Worm (Caenorhabditis elegans): Measurements from ENCODE around the gene ZC116.5.

The ZC116.5 gene

DNA sequence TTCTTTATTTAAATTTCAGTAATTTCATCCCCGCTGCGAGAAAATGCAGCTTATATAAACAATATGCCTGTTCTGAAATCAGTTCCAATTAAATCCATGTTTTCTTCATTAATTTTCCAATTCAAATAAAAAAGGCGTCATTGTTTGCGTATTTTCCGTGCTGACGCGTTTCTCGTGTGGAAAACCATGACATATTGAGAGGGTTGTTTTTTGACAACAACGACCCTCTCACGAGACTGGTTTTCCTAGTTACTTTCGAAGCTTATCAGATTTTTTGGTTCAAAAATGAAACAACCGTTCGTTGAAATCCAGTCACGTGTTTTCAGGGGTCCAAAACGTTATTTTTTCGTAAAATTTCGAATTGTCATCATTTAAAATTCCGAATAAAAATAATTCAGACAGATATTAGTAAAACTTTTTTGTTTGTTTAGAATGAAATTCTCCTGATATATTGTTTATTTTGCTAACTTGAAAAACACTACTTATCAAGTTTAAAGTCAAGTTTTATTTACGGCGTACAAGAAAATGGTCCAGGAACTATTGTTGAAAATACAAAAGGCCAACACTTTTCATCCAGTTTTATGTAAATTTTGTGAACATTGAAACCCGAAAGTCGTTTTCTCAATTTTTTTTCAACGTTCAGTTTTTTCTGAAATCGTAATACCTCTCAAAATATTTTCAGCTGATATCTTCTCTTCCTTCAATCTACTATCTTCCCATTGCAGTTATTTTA is 9.1 kb downstream of the ZC116.5 start, which contains the start of gene C14C10.5:
Gene C14C10.5, plus strand, starts transcription at position 683 of the 733 bp plus-strand sequence.
- no peak for TF ChIP-seq ceh-45 (GFP tag; IDR thresholded peaks at IDR 0.05)
- TF ChIP-seq unc-3 (GFP tag; conservative IDR thresholded peaks at IDR 0.05), result no peak
- no peak for TF ChIP-seq unc-3 (tag; optimal IDR thresholded peaks at IDR 0.05)
- TF ChIP-seq ceh-18 (tag; optimal IDR thresholded peaks at IDR 0.05), result no peak
- TF ChIP-seq ahr-1 (tag; optimal IDR thresholded peaks at IDR 0.05), result no peak
- TF ChIP-seq ztf-16 (tag; optimal IDR thresholded peaks at IDR 0.05), result no peak
- no peak for TF ChIP-seq dmd-4 (tag; optimal IDR thresholded peaks at IDR 0.05; ENCODE audit: borderline replicate concordance)
- no peak for TF ChIP-seq rnt-1 (tag; optimal IDR thresholded peaks at IDR 0.05)
- no peak for TF ChIP-seq fkh-10 (GFP tag; optimal IDR thresholded peaks at IDR 0.05)
- TF ChIP-seq hlh-6 (tag; optimal IDR thresholded peaks at IDR 0.05), result no peak
- no peak for TF ChIP-seq ceh-22 (tag; optimal IDR thresholded peaks at IDR 0.05)
- TF ChIP-seq sox-4 (tag; optimal IDR thresholded peaks at IDR 0.05), result no peak
- TF ChIP-seq ceh-30 (tag; optimal IDR thresholded peaks at IDR 0.05), result no peak
- no peak for TF ChIP-seq dve-1 (tag; optimal IDR thresholded peaks at IDR 0.05)
- no peak for TF ChIP-seq C38D4.7 (GFP tag; optimal IDR thresholded peaks at IDR 0.05)
- no peak for TF ChIP-seq T23F11.4 (GFP tag; optimal IDR thresholded peaks at IDR 0.05)
- TF ChIP-seq lim-6 (tag; optimal IDR thresholded peaks at IDR 0.05), result no peak
- no peak for TF ChIP-seq ttx-3 (tag; optimal IDR thresholded peaks at IDR 0.05)
- TF ChIP-seq F13H6.1 (tag; optimal IDR thresholded peaks at IDR 0.05), result no peak
- TF ChIP-seq hlh-8 (tag; optimal IDR thresholded peaks at IDR 0.05), result no peak
- no peak for TF ChIP-seq syd-9 (tag; optimal IDR thresholded peaks at IDR 0.05)

DNA sequence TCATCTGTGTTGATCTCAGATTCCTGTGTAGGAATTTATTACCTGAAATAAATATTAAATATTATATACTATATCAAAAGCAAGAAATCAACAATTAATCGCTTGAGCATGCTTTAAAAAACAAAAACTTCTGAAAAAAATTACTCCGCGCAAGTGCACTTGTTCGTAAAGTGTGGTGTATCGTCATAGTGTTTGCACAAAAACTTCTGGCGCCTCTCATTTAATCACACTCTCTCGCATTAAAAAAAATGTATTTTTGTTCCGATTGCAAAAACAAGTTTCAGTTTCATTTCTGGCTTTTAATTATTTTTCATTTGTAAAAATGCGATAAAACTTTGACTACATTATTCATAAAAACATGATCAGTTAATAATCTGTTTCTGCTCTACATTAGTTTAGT is 9.6 kb downstream of the ZC116.5 start, which contains the start of the genes C14C10.10 and ril-2:
Gene C14C10.10, minus strand, starts transcription at position 19 of the 400 bp plus-strand sequence.
Gene ril-2, minus strand, starts transcription at position 48 of the 400 bp plus-strand sequence.
- TF ChIP-seq T23F11.4 (GFP tag; optimal IDR thresholded peaks at IDR 0.05) (no peak), ceh-45 (GFP tag; IDR thresholded peaks at IDR 0.05) (no peak), sdc-2 (tag; optimal IDR thresholded peaks at IDR 0.05) (no peak), dve-1 (tag; optimal IDR thresholded peaks at IDR 0.05) (no peak), pros-1 (tag; optimal IDR thresholded peaks at IDR 0.05) (no peak), sox-2 (GFP tag; IDR thresholded peaks at IDR 0.05) (no peak), ztf-16 (tag; optimal IDR thresholded peaks at IDR 0.05) (no peak), unc-3 (GFP tag; conservative IDR thresholded peaks at IDR 0.05) (no peak), unc-3 (tag; optimal IDR thresholded peaks at IDR 0.05) (no peak), unc-86 (tag; optimal IDR thresholded peaks at IDR 0.05) (no peak), hlh-30 (tag; optimal IDR thresholded peaks at IDR 0.05; ENCODE audit: insufficient read depth) (no peak), odd-2 (tag; optimal IDR thresholded peaks at IDR 0.05) (no peak), mec-3 (tag; optimal IDR thresholded peaks at IDR 0.05; ENCODE audit: borderline replicate concordance) (no peak)

- TF ChIP-seq madf-2 (tag; optimal IDR thresholded peaks at IDR 0.05) (peak; percentile 24), hlh-30 (tag; optimal IDR thresholded peaks at IDR 0.05; ENCODE audit: insufficient read depth) (no peak), mec-3 (tag; optimal IDR thresholded peaks at IDR 0.05; ENCODE audit: borderline replicate concordance) (no peak), pax-1 (tag; optimal IDR thresholded peaks at IDR 0.05) (no peak), ceh-22 (tag; optimal IDR thresholded peaks at IDR 0.05) (no peak), ama-1 (optimal IDR thresholded peaks at IDR 0.05) (no peak), zip-5 (tag; optimal IDR thresholded peaks at IDR 0.05) (peak; percentile 48), hlh-15 (tag; optimal IDR thresholded peaks at IDR 0.05) (peak; percentile 33), odd-2 (tag; optimal IDR thresholded peaks at IDR 0.05) (peak; percentile 37), che-1 (tag; optimal IDR thresholded peaks at IDR 0.05) (peak; percentile 66), lim-6 (tag; optimal IDR thresholded peaks at IDR 0.05) (no peak), ceh-18 (tag; optimal IDR thresholded peaks at IDR 0.05) (peak; percentile 56), ref-2 (tag; optimal IDR thresholded peaks at IDR 0.05) (peak; percentile 70), ets-4 (tag; optimal IDR thresholded peaks at IDR 0.05) (no peak), nfya-1 (tag; optimal IDR thresholded peaks at IDR 0.05) (peak; percentile 49), lin-11 (tag; optimal IDR thresholded peaks at IDR 0.05) (peak; percentile 54), pha-2 (tag; optimal IDR thresholded peaks at IDR 0.05) (peak; percentile 72), ceh-34 (tag; optimal IDR thresholded peaks at IDR 0.05) (peak; percentile 78), ceh-2 (tag; optimal IDR thresholded peaks at IDR 0.05) (peak; percentile 72), unc-55 (GFP tag; optimal IDR thresholded peaks at IDR 0.05) (no peak), eyg-1 (tag; optimal IDR thresholded peaks at IDR 0.05) (peak; percentile 60), fax-1 (tag; optimal IDR thresholded peaks at IDR 0.05) (peak; percentile 46), Y22D7AL.16 (tag; optimal IDR thresholded peaks at IDR 0.05) (peak; percentile 40), ahr-1 (tag; optimal IDR thresholded peaks at IDR 0.05) (no peak), T23F11.4 (GFP tag; optimal IDR thresholded peaks at IDR 0.05) (no peak), rnt-1 (tag; optimal IDR thresholded peaks at IDR 0.05) (peak; percentile 64), fkh-10 (GFP tag; optimal IDR thresholded peaks at IDR 0.05) (no peak), fkh-6 (tag; optimal IDR thresholded peaks at IDR 0.05) (peak; percentile 53), unc-86 (tag; optimal IDR thresholded peaks at IDR 0.05) (peak; percentile 37), sox-2 (GFP tag; IDR thresholded peaks at IDR 0.05) (no peak)
Measured at ce11 chrV:12596795-12597194, 12.0 kb downstream of the ZC116.5 start.

All from whole organism, late embryonic.